Fruit fly (Drosophila melanogaster) whole organism, prepupa: Measurements from ENCODE around the gene TAF1B.

Source experiments
- CG3032 ChIP-seq: fragments of 200-800 bp; optimal IDR thresholded peaks from 2 replicates; lab custom pipeline; 2019; ENCODE audit warnings: missing biosample characterization, mild to moderate bottlenecking, missing genetic modification characterization, moderate library complexity
- CG4318 ChIP-seq: fragments of 200-800 bp; sonication (Bioruptor generic); optimal IDR thresholded peaks from 3 replicates; lab custom pipeline; 2017; ENCODE audit warnings: missing biosample characterization, mild to moderate bottlenecking, missing genetic modification characterization
- CG6854 ChIP-seq: fragments of 200-800 bp; sonication (Bioruptor generic); optimal IDR thresholded peaks from 2 replicates; lab custom pipeline; 2017; ENCODE audit warnings: missing biosample characterization, mild to moderate bottlenecking, missing genetic modification characterization
- CG7368 ChIP-seq: fragments of 200-800 bp; sonication (Bioruptor generic); optimal IDR thresholded peaks from 3 replicates; lab custom pipeline; 2016; ENCODE audit warnings: missing biosample characterization, missing genetic modification characterization
- CG8119 ChIP-seq: fragments of 200-800 bp; sonication (Bioruptor generic); IDR thresholded peaks from 3 replicates; pipeline ENCODE4 v1.3.6; 2022; ENCODE audit warnings: missing biosample characterization, missing genetic modification characterization
- CG9139 ChIP-seq: fragments of 200-800 bp; sonication (Bioruptor generic); optimal IDR thresholded peaks from 3 replicates; lab custom pipeline; 2017; ENCODE audit warnings: missing biosample characterization, mild to moderate bottlenecking, missing genetic modification characterization
- OdsH ChIP-seq: fragments of 200-800 bp; sonication (Bioruptor generic); optimal IDR thresholded peaks from 3 replicates; lab custom pipeline; 2016; ENCODE audit warnings: missing biosample characterization, missing genetic modification characterization
- ss ChIP-seq, 2 experiments: fragments of 200-800 bp; sonication (Bioruptor generic); optimal IDR thresholded peaks; 2 replicates in 1 of 2; 3 replicates in 1 of 2; lab custom pipeline; 2017 to 2018; ENCODE audit warnings: mild to moderate bottlenecking in 2 of 2, missing biosample characterization in 2 of 2, missing genetic modification characterization in 2 of 2, moderate library complexity in 1 of 2
- svp ChIP-seq: fragments of 200-800 bp; sonication (Bioruptor generic); peaks from one replicate; lab custom pipeline; 2016; ENCODE audit warnings: missing biosample characterization, missing genetic modification characterization
- vri ChIP-seq: fragments of 200-800 bp; sonication (Bioruptor generic); optimal IDR thresholded peaks from 3 replicates; lab custom pipeline; 2016; ENCODE audit warnings: missing biosample characterization, mild to moderate bottlenecking, missing genetic modification characterization

DNA sequence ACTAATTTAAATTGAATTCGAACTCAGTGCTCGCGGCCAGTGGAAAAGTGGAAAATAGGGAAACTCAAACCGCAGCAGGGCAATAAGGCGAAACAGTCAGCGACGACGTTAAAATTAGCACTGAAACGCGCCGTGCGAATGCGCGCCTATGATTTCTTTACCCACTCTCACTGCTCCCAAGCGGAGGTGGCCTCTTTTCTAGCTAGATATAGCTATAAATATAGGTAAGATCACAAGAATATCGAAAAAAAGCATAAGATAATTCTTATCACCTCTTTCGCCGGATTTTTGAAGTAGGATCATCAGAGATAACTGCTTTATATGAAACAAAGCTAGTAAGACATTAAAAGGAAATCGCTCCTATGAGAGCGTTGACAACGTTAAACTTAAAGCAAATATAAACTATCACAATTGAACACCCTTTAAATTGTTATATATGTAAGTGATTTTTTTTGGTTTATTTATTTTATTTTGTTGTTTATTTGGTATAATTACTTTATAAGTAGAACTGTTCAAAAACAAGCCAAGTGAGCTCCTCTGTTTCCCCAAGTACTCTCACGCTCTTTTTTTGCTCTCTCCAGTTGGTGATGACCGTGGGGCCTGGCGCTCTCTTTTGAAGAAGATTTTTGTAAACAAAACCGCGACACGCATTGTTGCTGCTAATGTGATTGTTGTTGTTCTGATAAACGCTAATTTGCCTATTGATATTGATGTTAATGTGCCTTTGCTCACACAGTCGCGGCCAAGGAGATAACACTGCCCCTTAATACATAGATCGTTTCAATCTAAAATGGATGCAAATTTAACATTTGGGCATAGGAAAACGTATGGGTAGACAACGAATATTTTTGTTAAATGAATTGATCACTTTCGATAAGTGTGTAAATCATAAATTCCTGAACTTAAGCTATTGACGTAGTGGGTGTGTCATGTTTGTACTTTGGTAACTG is 4.1 kb downstream of the TAF1B start, which contains the start of gene tws:
- TF ChIP-seq vri (GFP tag; lab: Kevin White, UChicago) (peak; percentile 4), CG6854 (GFP tag; lab: Kevin White, UChicago) (peak; percentile 29), CG9139 (GFP tag; lab: Kevin White, UChicago) (no peak), ss (GFP tag; optimal IDR thresholded peaks at IDR 0.05; lab: Kevin White, UChicago) (peak; percentile 67 to 75), CG7368 (GFP tag; lab: Kevin White, UChicago) (no peak), svp (GFP tag; lab: Kevin White, UChicago) (peak; percentile 22), OdsH (GFP tag; lab: Kevin White, UChicago) (peak; percentile 40), CG8119 (GFP tag; lab: Robert Waterston, UW) (peak; percentile 51; the same call in 1 of the 3 replicates), CG3032 (tag; lab: Kevin White, UChicago) (peak; percentile 54), CG4318 (peak; percentile 29)
